Fruit fly (Drosophila melanogaster): ENCODE results near the gene side-VII.

Gene side-VII

DNA sequence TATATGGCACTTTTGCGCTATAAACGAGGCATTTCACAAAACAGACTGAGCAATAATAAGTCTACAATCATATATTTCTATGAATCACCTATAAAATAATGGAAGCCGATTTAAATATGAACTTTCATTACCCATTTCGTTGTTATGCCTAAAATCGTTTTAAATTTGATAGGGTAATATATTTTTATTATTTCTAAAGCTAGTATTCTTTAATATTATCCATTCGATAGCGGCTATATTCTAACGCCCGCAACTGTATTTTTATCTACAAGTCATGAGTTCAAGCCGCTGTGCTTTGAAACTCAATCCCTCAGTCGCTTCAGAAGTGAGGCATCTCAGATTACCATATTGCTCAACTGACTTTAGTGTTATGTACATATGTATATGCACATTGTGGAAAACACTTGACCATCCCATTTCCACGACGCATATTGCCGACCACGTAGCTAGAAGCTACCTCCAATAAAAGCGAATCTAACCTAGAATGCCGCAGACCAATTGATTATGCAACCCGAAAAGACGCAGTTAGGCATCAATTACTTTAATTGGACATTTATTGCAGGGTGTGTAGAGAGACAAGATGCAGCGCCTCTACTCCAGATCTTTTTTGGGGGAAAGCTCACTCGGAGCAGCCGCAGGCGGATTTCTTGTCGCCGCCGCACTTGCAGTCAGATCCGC is 43.6 kb upstream of the side-VII start:
- TF ChIP-seq Ptx1 (GFP tag; IDR thresholded peaks at IDR 0.05) (peak; percentile 16; the same call in 1 of the 2 replicates), CG15011 (GFP tag; optimal IDR thresholded peaks at IDR 0.05) (no peak), BtbVII (GFP tag; optimal IDR thresholded peaks at IDR 0.05) (no peak), CG12659 (GFP tag; optimal IDR thresholded peaks at IDR 0.05) (no peak), sob (GFP tag; IDR thresholded peaks at IDR 0.05) (no peak), CG2678 (tag; optimal IDR thresholded peaks at IDR 0.05) (peak; percentile 25), CG3726 (GFP tag; IDR thresholded peaks at IDR 0.05) (no peak), Kr (GFP tag; optimal IDR thresholded peaks at IDR 0.05) (no peak), CG5953 (GFP tag; IDR thresholded peaks at IDR 0.05) (no peak), gsb-n (tag; optimal IDR thresholded peaks at IDR 0.05) (peak; percentile 14), Dek (tag; optimal IDR thresholded peaks at IDR 0.05) (peak; percentile 9), E2f2 (GFP tag; IDR thresholded peaks at IDR 0.05) (no peak), CG4424 (GFP tag; optimal IDR thresholded peaks at IDR 0.05) (no peak), chinmo (GFP tag; IDR thresholded peaks at IDR 0.05; ENCODE audit: partially characterized antibody) (no peak), grau (tag; optimal IDR thresholded peaks at IDR 0.05) (peak; percentile 15), nmo (GFP tag; optimal IDR thresholded peaks at IDR 0.05) (peak; percentile 5), CG2202 (tag; optimal IDR thresholded peaks at IDR 0.05) (no peak), Pdp1 (GFP tag; optimal IDR thresholded peaks at IDR 0.05) (peak in 1 of 2 experiments; percentile 95), bigmax (GFP tag; optimal IDR thresholded peaks at IDR 0.05) (peak; percentile 66), MTF-1 (GFP tag; optimal IDR thresholded peaks at IDR 0.05; ENCODE audit: borderline replicate concordance) (peak; percentile 49), emc (GFP tag; optimal IDR thresholded peaks at IDR 0.05) (no peak), CG10959 (GFP tag; IDR thresholded peaks at IDR 0.05) (no peak), vnd (GFP tag; IDR thresholded peaks at IDR 0.05; ENCODE audit: partially characterized antibody) (no peak), Neu2 (GFP tag; optimal IDR thresholded peaks at IDR 0.05; ENCODE audit: borderline replicate concordance) (no peak), CG42726 (GFP tag; IDR thresholded peaks at IDR 0.05; ENCODE audit: partially characterized antibody) (no peak), CG7357 (GFP tag; IDR thresholded peaks at IDR 0.05) (no peak), vvl (GFP tag; IDR thresholded peaks at IDR 0.05) (0 out of 2 replicates have a peak, but pooled peaks have one; percentile 8), CG4820 (GFP tag; optimal IDR thresholded peaks at IDR 0.05) (no peak), CG18262 (tag; optimal IDR thresholded peaks at IDR 0.05) (peak; percentile 27), CG18619 (GFP tag; optimal IDR thresholded peaks at IDR 0.05) (no peak), Bgb (GFP tag; IDR thresholded peaks at IDR 0.05; ENCODE audit: partially characterized antibody) (peak; percentile 21; the same call in 1 of the 2 replicates), Nf-YB (GFP tag; optimal IDR thresholded peaks at IDR 0.05) (no peak), trem (tag; optimal IDR thresholded peaks at IDR 0.05) (no peak), CG12391 (tag; optimal IDR thresholded peaks at IDR 0.05) (peak; percentile 16), phol (tag; optimal IDR thresholded peaks at IDR 0.05) (peak; percentile 16), CG11696 (GFP tag; IDR thresholded peaks at IDR 0.05) (peak; percentile 79), CG7556 (GFP tag; optimal IDR thresholded peaks at IDR 0.05) (peak; percentile 45), Dref (GFP tag; IDR thresholded peaks at IDR 0.05) (no peak), CG2120 (GFP tag; optimal IDR thresholded peaks at IDR 0.05) (peak; percentile 24), nerfin-1 (tag; optimal IDR thresholded peaks at IDR 0.05) (no peak), CG17359 (tag; optimal IDR thresholded peaks at IDR 0.05) (no peak), Hr78 (GFP tag; optimal IDR thresholded peaks at IDR 0.05) (peak in 1 of 2 experiments; percentile 52), PHDP (tag; optimal IDR thresholded peaks at IDR 0.05) (peak; percentile 26), Sox102F (GFP tag; optimal IDR thresholded peaks at IDR 0.05) (peak; percentile 25), so (GFP tag; IDR thresholded peaks at IDR 0.05) (0 out of 3 replicates have a peak, but pooled peaks have one; percentile 25), aop (GFP tag; IDR thresholded peaks at IDR 0.05) (no peak), Hr51 (GFP tag; optimal IDR thresholded peaks at IDR 0.05) (peak in 1 of 2 experiments; percentile 36), CG17328 (GFP tag; IDR thresholded peaks at IDR 0.05) (no peak)

All from whole organism, embryonic.